Fruit fly (Drosophila melanogaster): ENCODE results near the gene CG7115.

The CG7115 gene

DNA sequence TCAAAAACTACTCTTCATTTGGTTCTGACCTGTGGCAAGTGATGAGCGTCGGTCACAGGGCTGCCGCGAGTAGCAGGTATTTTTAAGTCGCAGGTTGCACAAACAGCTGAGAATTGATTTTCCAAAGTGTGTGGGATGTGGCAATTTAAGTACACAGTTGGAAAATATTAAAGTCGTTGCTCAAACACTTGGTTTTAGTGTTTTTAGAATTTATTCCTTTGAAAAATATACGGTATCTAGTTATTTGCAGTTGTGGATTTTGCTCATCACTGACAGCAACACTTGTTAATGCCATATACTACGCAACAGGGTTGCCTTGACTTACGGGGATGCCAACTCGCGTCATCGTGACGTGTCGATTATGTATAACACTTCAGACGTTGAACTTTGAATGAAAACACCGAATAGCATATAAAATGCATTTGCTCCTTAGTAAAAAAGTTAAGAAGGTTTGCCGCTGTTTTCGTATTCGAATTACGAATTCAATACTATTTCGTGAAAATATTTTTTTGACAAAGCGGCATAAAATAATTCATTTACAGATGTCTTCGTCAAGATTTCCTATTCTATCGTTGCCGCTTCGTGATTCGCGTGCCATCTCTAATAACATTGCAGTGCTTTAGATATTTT is 21.0 kb upstream of the CG7115 start, which contains the start of the genes Herp and r2d2 (continued):
- TF ChIP-seq CG32767 (GFP tag; IDR thresholded peaks at IDR 0.05) (peak; percentile 86), CG12071 (GFP tag; optimal IDR thresholded peaks at IDR 0.05) (peak; percentile 84), Atf-2 (GFP tag; optimal IDR thresholded peaks at IDR 0.05) (peak; percentile 92), CG17328 (GFP tag; IDR thresholded peaks at IDR 0.05) (peak; percentile 73), dati (GFP tag; IDR thresholded peaks at IDR 0.05) (0 out of 2 replicates have a peak, but pooled peaks have one; percentile 36), CG3065 (GFP tag; optimal IDR thresholded peaks at IDR 0.05) (peak; percentile 66), ara (GFP tag; IDR thresholded peaks at IDR 0.05) (peak; percentile 76), pita (GFP tag; optimal IDR thresholded peaks at IDR 0.05) (no peak), CG4617 (GFP tag; optimal IDR thresholded peaks at IDR 0.05; ENCODE audit: borderline replicate concordance) (peak; percentile 93), Ssrp (tag; optimal IDR thresholded peaks at IDR 0.05) (peak; percentile 83), org-1 (GFP tag; optimal IDR thresholded peaks at IDR 0.05) (peak; percentile 84), CG7839 (tag; optimal IDR thresholded peaks at IDR 0.05) (peak; percentile 91), CG6654 (GFP tag; optimal IDR thresholded peaks at IDR 0.05) (peak; percentile 66), CG7556 (GFP tag; optimal IDR thresholded peaks at IDR 0.05) (peak; percentile 87), Dek (tag; optimal IDR thresholded peaks at IDR 0.05) (peak; percentile 89), CG1024 (GFP tag; IDR thresholded peaks at IDR 0.05) (no peak), Camta (GFP tag; optimal IDR thresholded peaks at IDR 0.05) (peak; percentile 94), slou (GFP tag; optimal IDR thresholded peaks at IDR 0.05) (peak; percentile 91), her (GFP tag; optimal IDR thresholded peaks at IDR 0.05) (peak; percentile 92), peb (GFP tag; IDR thresholded peaks at IDR 0.05) (peak; percentile 88), stwl (tag; optimal IDR thresholded peaks at IDR 0.05) (peak; percentile 87)

- no peak for TF ChIP-seq vvl (GFP tag; IDR thresholded peaks at IDR 0.05)
- peak; percentile 21 for TF ChIP-seq Med (GFP tag)
- TF ChIP-seq CG8281 (tag; optimal IDR thresholded peaks at IDR 0.05) = peak; percentile 95
These were observed 13.4 kb upstream of the CG7115 start for dm6 chr2L:7807563-7807962.

- no peak for TF ChIP-seq MBD-R2 (GFP tag; IDR thresholded peaks at IDR 0.05)
- TF ChIP-seq CTCF (GFP tag; optimal IDR thresholded peaks at IDR 0.05) = peak; percentile 89
- TF ChIP-seq YL-1 (GFP tag; optimal IDR thresholded peaks at IDR 0.05) = no peak
- TF ChIP-seq insv (GFP tag; optimal IDR thresholded peaks at IDR 0.05) = peak in 1 of 2 experiments; percentile 60
- peak; percentile 21 for TF ChIP-seq twi (tag; optimal IDR thresholded peaks at IDR 0.05)
- peak in 1 of 2 experiments; percentile 78 for TF ChIP-seq eve (GFP tag; optimal IDR thresholded peaks at IDR 0.05)
- TF ChIP-seq mirr (GFP tag; optimal IDR thresholded peaks at IDR 0.05) = peak; percentile 58
- TF ChIP-seq CG6854 (GFP tag; optimal IDR thresholded peaks at IDR 0.05) = no peak
- peak; percentile 9; the same call in 1 of the 2 replicates for TF ChIP-seq stc (GFP tag; IDR thresholded peaks at IDR 0.05)
- TF ChIP-seq CG10462 (GFP tag; optimal IDR thresholded peaks at IDR 0.05) = no peak
- TF ChIP-seq unc-4 (GFP tag; IDR thresholded peaks at IDR 0.05; ENCODE audit: partially characterized antibody) = no peak
- TF ChIP-seq sqz (GFP tag; optimal IDR thresholded peaks at IDR 0.05) = peak; percentile 94
- peak; percentile 49 for TF ChIP-seq exex (tag; optimal IDR thresholded peaks at IDR 0.05)
- 0 out of 2 replicates have a peak, but pooled peaks have one; percentile 31 for TF ChIP-seq Nf-YA (GFP tag; IDR thresholded peaks at IDR 0.05)
- peak; percentile 40; the same call in 1 of the 2 replicates for TF ChIP-seq E2f1 (GFP tag; IDR thresholded peaks at IDR 0.05)
- TF ChIP-seq CG8290 (GFP tag; optimal IDR thresholded peaks at IDR 0.05) = no peak
- TF ChIP-seq CG8290 (tag; optimal IDR thresholded peaks at IDR 0.05) = peak in 1 of 2 experiments; percentile 27
- TF ChIP-seq so (GFP tag; IDR thresholded peaks at IDR 0.05) = peak; percentile 21; the same call in 1 of the 3 replicates
- 0 out of 2 replicates have a peak, but pooled peaks have one; percentile 28 for TF ChIP-seq CG32532 (GFP tag; IDR thresholded peaks at IDR 0.05)
- TF ChIP-seq ash1 (GFP tag; optimal IDR thresholded peaks at IDR 0.05) = no peak
- TF ChIP-seq CG4328 (GFP tag; optimal IDR thresholded peaks at IDR 0.05) = peak; percentile 37
- TF ChIP-seq CG11560 (tag; IDR thresholded peaks at IDR 0.05) = no peak
- TF ChIP-seq E2f2 (GFP tag; IDR thresholded peaks at IDR 0.05) = peak; percentile 22; the same call in 1 of the 2 replicates
- TF ChIP-seq CG4360 (GFP tag; IDR thresholded peaks at IDR 0.05) = no peak
These were observed 11.9 kb upstream of the CG7115 start for dm6 chr2L:7808886-7809698.
